Worm (Caenorhabditis elegans) whole organism, young adult: Measurements from ENCODE around the gene srw-34.
A peak's percentile ranks its signal among the peaks of the same experiment; 100 is the strongest.

ENCODE experiments used
- B0261.1 ChIP-seq: sonication (generic microtip); optimal IDR thresholded peaks from 2 replicates; lab custom pipeline; 2016; ENCODE audit warnings: mild to moderate bottlenecking, missing genetic modification characterization, moderate library complexity, missing compliant biosample characterization
- B0336.3 ChIP-seq: fragments of 200-800 bp; sonication (Bioruptor generic); IDR thresholded peaks from 2 replicates; pipeline ENCODE4 v1.3.6; 2022; ENCODE audit warnings: missing genetic modification characterization, missing compliant biosample characterization
- F23B12.7 ChIP-seq: sonication (generic microtip); optimal IDR thresholded peaks from 2 replicates; lab custom pipeline; 2017; ENCODE audit warnings: missing genetic modification characterization, mild to moderate bottlenecking, missing compliant biosample characterization, antibody characterized with exemption, moderate library complexity; ENCODE audit not compliant: insufficient read depth
- F57A8.1 ChIP-seq: fragments of 200-800 bp; sonication (Bioruptor generic); optimal IDR thresholded peaks from 2 replicates; lab custom pipeline; 2018; ENCODE audit warnings: mild to moderate bottlenecking, missing genetic modification characterization, moderate library complexity, missing compliant biosample characterization
- F57C9.4 ChIP-seq: sonication (generic microtip); optimal IDR thresholded peaks from 2 replicates; lab custom pipeline; 2017; ENCODE audit warnings: mild to moderate bottlenecking, missing genetic modification characterization, missing compliant biosample characterization
- T26A5.8 ChIP-seq: sonication (generic microtip); optimal IDR thresholded peaks from 2 replicates; lab custom pipeline; 2016; ENCODE audit warnings: missing genetic modification characterization, missing compliant biosample characterization
- Y53F4B.3 ChIP-seq: fragments of 200-800 bp; sonication (Bioruptor generic); IDR thresholded peaks from 2 replicates; pipeline ENCODE4 v1.3.6; 2022; ENCODE audit warnings: missing genetic modification reagents, missing genetic modification characterization, missing compliant biosample characterization
- Y56A3A.18 ChIP-seq: fragments of 200-800 bp; sonication (Bioruptor generic); IDR thresholded peaks from 2 replicates; pipeline ENCODE4 v1.3.6; 2022; ENCODE audit warnings: missing genetic modification reagents, missing genetic modification characterization, missing compliant biosample characterization
- bed-1 ChIP-seq: fragments of 200-800 bp; sonication (Bioruptor generic); IDR thresholded peaks from 2 replicates; pipeline ENCODE4 v1.3.6; 2022; ENCODE audit warnings: missing genetic modification reagents, missing genetic modification characterization, missing compliant biosample characterization
- cebp-1 ChIP-seq, 2 experiments: fragments of 200-800 bp in 1 of 2; sonication (Bioruptor generic) in 1 of 2; sonication (generic microtip) in 1 of 2; IDR thresholded peaks in 1 of 2; optimal IDR thresholded peaks in 1 of 2; 2 replicates each; pipeline versions ENCODE4 v1.3.6 to Lab custom; 2017 to 2022; ENCODE audit warnings: missing compliant biosample characterization in 2 of 2, missing genetic modification characterization in 2 of 2, mild to moderate bottlenecking in 1 of 2, missing genetic modification reagents in 1 of 2, moderate library complexity in 1 of 2
- dox-1 ChIP-seq: fragments of 200-800 bp; sonication (Bioruptor generic); IDR thresholded peaks from 2 replicates; pipeline ENCODE4 v1.3.6; 2022; ENCODE audit warnings: missing genetic modification reagents, missing genetic modification characterization, missing compliant biosample characterization
- egrh-3 ChIP-seq: fragments of 200-800 bp; sonication (Bioruptor generic); IDR thresholded peaks from 2 replicates; pipeline ENCODE4 v1.3.6; 2022; ENCODE audit warnings: missing genetic modification reagents, missing genetic modification characterization, missing compliant biosample characterization
- hrde-1 ChIP-seq: sonication (generic microtip); optimal IDR thresholded peaks from 2 replicates; lab custom pipeline; 2016; ENCODE audit warnings: missing genetic modification characterization, mild to moderate bottlenecking, missing compliant biosample characterization, moderate library complexity, missing genotype, missing genetic modification reagents, borderline replicate concordance
- lag-1 ChIP-seq: fragments of 200-800 bp; sonication (Bioruptor generic); IDR thresholded peaks from 2 replicates; pipeline ENCODE4 v1.3.6; 2022; ENCODE audit warnings: missing genetic modification reagents, missing genetic modification characterization, missing compliant biosample characterization
- lin-26 ChIP-seq: fragments of 200-800 bp; sonication (Bioruptor generic); IDR thresholded peaks from 2 replicates; pipeline ENCODE4 v1.3.6; 2022; ENCODE audit warnings: missing genetic modification reagents, missing genetic modification characterization, missing compliant biosample characterization
- lir-1 ChIP-seq: fragments of 200-800 bp; sonication (Bioruptor generic); conservative IDR thresholded peaks from 2 replicates; pipeline ENCODE4 v1.3.6; 2022; ENCODE audit warnings: missing genetic modification reagents, missing genetic modification characterization, missing compliant biosample characterization
- nfya-1 ChIP-seq: sonication (generic microtip); optimal IDR thresholded peaks from 2 replicates; lab custom pipeline; 2017; ENCODE audit warnings: antibody characterized with exemption, missing compliant biosample characterization, missing genetic modification characterization, borderline replicate concordance; ENCODE audit not compliant: insufficient read depth
- nfyb-1 ChIP-seq: fragments of 200-800 bp; sonication (Bioruptor generic); IDR thresholded peaks from 2 replicates; pipeline ENCODE4 v1.3.6; 2022; ENCODE audit warnings: missing genetic modification reagents, missing genetic modification characterization, missing compliant biosample characterization
- nhr-80 ChIP-seq: sonication (generic microtip); optimal IDR thresholded peaks from 2 replicates; lab custom pipeline; 2016; ENCODE audit warnings: missing genetic modification characterization, missing compliant biosample characterization
- pbrm-1 ChIP-seq: fragments of 200-800 bp; sonication (Bioruptor generic); IDR thresholded peaks from 2 replicates; pipeline ENCODE4 v1.3.6; 2022; ENCODE audit warnings: missing genetic modification reagents, missing genetic modification characterization, missing compliant biosample characterization
- pha-4 ChIP-seq: fragments of 150-350 bp; sonication (generic microtip); optimal IDR thresholded peaks from 2 replicates; lab custom pipeline; 2014; ENCODE audit warnings: missing biosample characterization, missing genetic modification reagents, missing genetic modification characterization
- repo-1 ChIP-seq: sonication (generic microtip); optimal IDR thresholded peaks from 2 replicates; lab custom pipeline; 2017; ENCODE audit warnings: mild to moderate bottlenecking, missing genetic modification characterization, missing compliant biosample characterization
- rpc-1 ChIP-seq, 2 experiments: fragments of 150-350 bp in 1 of 2; sonication (generic microtip) in 1 of 2; optimal IDR thresholded peaks; 2 replicates each; lab custom pipeline; 2014 to 2018; ENCODE audit warnings: missing biosample characterization in 1 of 2, missing genetic modification characterization in 1 of 2, missing genetic modification reagents in 1 of 2, missing genotype in 1 of 2
- snpc-1.1 ChIP-seq: sonication (generic microtip); optimal IDR thresholded peaks from 2 replicates; lab custom pipeline; 2017; ENCODE audit warnings: missing genetic modification characterization, mild to moderate bottlenecking, missing compliant biosample characterization, antibody characterized with exemption, moderate library complexity, missing genotype, missing genetic modification reagents; ENCODE audit not compliant: insufficient read depth
- snpc-4 ChIP-seq, 5 experiments: fragments of 150-350 bp in 1 of 5; sonication (generic microtip) in 4 of 5; optimal IDR thresholded peaks; 2 replicates each; lab custom pipeline; 2014 to 2018; ENCODE audit warnings: missing genetic modification characterization in 5 of 5, missing biosample characterization in 3 of 5, antibody characterized with exemption in 2 of 5, mild to moderate bottlenecking in 2 of 5, missing compliant biosample characterization in 2 of 5, missing genotype in 2 of 5, moderate library complexity in 2 of 5, missing genetic modification reagents in 1 of 5
- tbp1 ChIP-seq: fragments of 200-800 bp; sonication (Bioruptor generic); optimal IDR thresholded peaks from 2 replicates; lab custom pipeline; 2018; ENCODE audit warnings: mild to moderate bottlenecking, missing genetic modification characterization, missing compliant biosample characterization
- zfh-2 ChIP-seq: fragments of 200-800 bp; sonication (Bioruptor generic); conservative IDR thresholded peaks from 2 replicates; pipeline ENCODE4 v1.3.6; 2022; ENCODE audit warnings: missing genetic modification reagents, missing genetic modification characterization, missing compliant biosample characterization
- ztf-28 ChIP-seq: fragments of 200-800 bp; sonication (Bioruptor generic); IDR thresholded peaks from 2 replicates; pipeline ENCODE4 v1.3.6; 2022; ENCODE audit warnings: missing genetic modification reagents, missing genetic modification characterization, missing compliant biosample characterization
- ztf-3 ChIP-seq: fragments of 200-800 bp; sonication (Bioruptor generic); optimal IDR thresholded peaks from 2 replicates; lab custom pipeline; 2018; ENCODE audit warnings: mild to moderate bottlenecking, missing genetic modification characterization, missing compliant biosample characterization

srw-34 gene

DNA sequence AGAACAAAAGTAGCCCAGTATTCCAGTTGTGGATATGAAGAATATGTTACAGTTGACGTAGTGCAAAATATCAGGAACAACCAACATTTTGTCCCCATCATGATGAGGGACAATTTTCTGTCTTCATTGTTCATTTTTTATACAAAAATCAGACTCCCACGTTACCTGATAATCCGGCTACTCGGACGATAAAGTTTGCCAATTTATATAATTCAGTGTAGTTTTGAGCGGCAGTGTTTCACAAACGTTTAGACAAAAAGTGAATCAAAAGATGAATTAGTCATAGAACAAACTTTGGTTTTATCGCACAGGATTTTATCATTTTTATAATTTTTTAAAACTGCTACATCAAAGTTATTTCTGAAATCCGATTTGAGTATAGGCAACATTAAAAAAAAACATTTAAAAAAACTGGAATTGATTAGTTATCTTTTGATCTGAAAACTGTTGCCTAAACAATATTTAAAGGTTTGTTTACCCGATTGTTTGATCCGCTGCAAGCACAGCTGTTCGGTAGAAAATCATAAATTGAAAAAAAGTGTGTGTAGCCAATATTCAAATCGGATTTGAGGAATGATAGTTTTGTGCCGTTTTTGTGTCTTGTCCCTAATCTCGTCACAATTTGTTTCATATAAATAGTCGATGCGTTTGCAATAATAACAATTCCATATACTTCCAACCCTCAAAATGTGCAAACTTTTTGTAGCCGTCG is 41.1 kb downstream of the srw-34 start, which contains the start of the genes F57E7.4 and spig-6:
Gene F57E7.4, minus strand, starts transcription at position 101 of the 712 bp plus-strand sequence.
Gene spig-6, plus strand, starts transcription at position 662 of the 712 bp plus-strand sequence.
- no peak for TF ChIP-seq ztf-3 (GFP tag; lab: Kevin White, UChicago)
- no peak for TF ChIP-seq lag-1
- no peak for TF ChIP-seq zfh-2 (GFP tag; lab: Robert Waterston, UW)
- TF ChIP-seq, all 124 proteins: peak for 0

DNA sequence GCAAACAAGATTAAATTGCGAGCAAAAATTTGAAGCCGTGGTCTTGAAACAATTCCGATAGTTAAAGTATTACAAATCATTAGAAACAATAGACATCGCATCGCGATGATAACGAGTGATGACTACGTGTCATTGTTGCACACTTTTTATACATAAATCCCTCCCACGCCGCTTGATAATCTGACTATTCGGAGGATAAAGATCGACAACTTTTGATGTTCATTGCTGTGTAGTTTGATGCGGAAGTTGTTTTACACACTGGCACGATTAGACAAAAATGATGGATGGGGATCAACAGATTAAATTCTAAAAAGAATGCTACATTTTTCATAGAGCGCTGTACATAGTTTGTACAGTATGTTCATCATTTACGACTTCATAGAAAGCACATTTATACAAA is 42.9 kb downstream of the srw-34 start, which contains the start of gene T08G3.11:
Gene T08G3.11, minus strand, starts transcription at position 101 of the 400 bp plus-strand sequence.
- TF ChIP-seq F57A8.1 (GFP tag; lab: Kevin White, UChicago) (no peak), T26A5.8 (tag; lab: Kevin White, UChicago) (no peak), F57C9.4 (tag; lab: Kevin White, UChicago) (no peak), nhr-80 (tag; lab: Kevin White, UChicago) (no peak), cebp-1 (GFP tag; IDR thresholded peaks at IDR 0.05; lab: Robert Waterston, UW) (no peak), cebp-1 (tag; optimal IDR thresholded peaks at IDR 0.05; lab: Kevin White, UChicago) (no peak), bed-1 (no peak), ztf-28 (no peak), repo-1 (tag; lab: Kevin White, UChicago) (no peak), Y53F4B.3 (no peak), lir-1 (GFP tag; lab: Robert Waterston, UW) (no peak), dox-1 (GFP tag; lab: Robert Waterston, UW) (no peak), nfya-1 (tag; lab: Kevin White, UChicago) (no peak), F23B12.7 (tag; lab: Kevin White, UChicago) (no peak), nfyb-1 (GFP tag; lab: Robert Waterston, UW) (no peak), egrh-3 (GFP tag; lab: Robert Waterston, UW) (no peak), B0336.3 (no peak), pha-4 (tag; lab: Kevin White, UChicago) (no peak)

DNA sequence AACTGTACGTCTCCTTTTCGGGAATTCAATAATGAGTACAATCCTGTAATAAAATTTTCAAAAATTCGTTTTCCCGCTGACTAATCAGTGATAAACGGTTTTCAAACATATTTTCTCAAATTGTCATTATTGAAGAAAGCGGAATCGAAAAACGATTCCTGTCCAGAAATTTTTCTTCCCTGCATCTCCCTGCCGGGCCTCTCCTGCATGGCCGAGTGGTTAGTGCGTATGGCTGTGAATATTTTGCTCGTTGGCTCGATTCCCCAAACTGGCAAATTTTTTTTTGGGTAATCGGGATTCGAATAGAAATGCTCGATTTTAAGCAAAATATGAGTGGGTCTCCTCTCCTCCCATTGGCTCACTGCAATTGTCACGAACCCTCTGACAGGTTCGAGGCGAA is 47.5 kb downstream of the srw-34 start:
- TF ChIP-seq tbp1 (peak; percentile 82), B0261.1 (tag; lab: Kevin White, UChicago) (peak; percentile 62), rpc-1 (optimal IDR thresholded peaks at IDR 0.05; lab: Kevin White, UChicago) (peak; percentile 4), rpc-1 (tag; optimal IDR thresholded peaks at IDR 0.05; lab: Kevin White, UChicago) (peak; percentile 55), lin-26 (GFP tag; lab: Robert Waterston, UW) (0 out of 2 replicates have a peak, but pooled peaks have one; percentile 14), nfyb-1 (GFP tag; lab: Robert Waterston, UW) (0 out of 2 replicates have a peak, but pooled peaks have one; percentile 23), Y56A3A.18 (0 out of 2 replicates have a peak, but pooled peaks have one; percentile 49), pbrm-1 (GFP tag; lab: Robert Waterston, UW) (0 out of 2 replicates have a peak, but pooled peaks have one; percentile 24)

DNA sequence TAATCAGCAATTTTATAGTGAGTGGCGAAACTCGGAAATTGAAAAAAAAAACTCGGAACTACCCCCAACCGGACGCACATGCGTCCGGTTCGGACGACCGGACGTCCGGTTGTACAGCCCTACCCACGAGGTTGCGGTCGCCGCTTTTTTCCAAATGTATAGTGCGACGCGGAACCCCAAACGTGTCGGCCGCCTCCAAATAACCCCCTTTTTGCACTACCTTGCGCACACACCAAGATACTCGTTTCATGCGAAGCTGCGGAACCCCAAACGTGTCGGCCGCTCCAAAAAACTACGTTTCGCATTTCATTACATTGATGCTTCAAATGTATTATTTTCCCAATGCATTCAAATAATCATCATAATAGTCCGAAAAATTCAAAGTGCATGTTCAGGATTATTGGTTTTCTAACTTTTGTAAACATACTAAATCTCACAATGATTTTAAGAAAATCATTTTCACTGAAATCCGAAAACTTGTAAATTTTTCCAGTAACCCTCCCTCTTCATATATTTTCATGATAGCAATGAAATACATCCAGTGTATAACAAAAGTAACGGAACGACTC is 50.1 kb downstream of the srw-34 start, which contains the start of gene srw-35:
Gene srw-35, plus strand, starts transcription at position 519 of the 569 bp plus-strand sequence.
- TF ChIP-seq snpc-4 (GFP tag; optimal IDR thresholded peaks at IDR 0.05; lab: Kevin White, UChicago) (peak; percentile 26), snpc-4 (tag; optimal IDR thresholded peaks at IDR 0.05; lab: Kevin White, UChicago) (peak in 3 of 4 experiments; percentile 23 to 94 (median 82)), hrde-1 (tag; lab: Kevin White, UChicago) (no peak), snpc-1.1 (tag; lab: Kevin White, UChicago) (peak; percentile 76), ztf-28 (0 out of 2 replicates have a peak, but pooled peaks have one; percentile 14)
